Worm (Caenorhabditis elegans): ENCODE data around the gene srg-15.

Gene srg-15

ce11 chrII:8748638-8749037 lies 38.4 kb upstream of the srg-15 start:
- TF ChIP-seq hnd-1 (tag; optimal IDR thresholded peaks at IDR 0.05), result no peak
- TF ChIP-seq tbx-11 (GFP tag; IDR thresholded peaks at IDR 0.05), result no peak
- TF ChIP-seq flt-1 (GFP tag; IDR thresholded peaks at IDR 0.05), result no peak
- TF ChIP-seq scrt-1 (GFP tag; IDR thresholded peaks at IDR 0.05), result no peak
- no peak for TF ChIP-seq hmg-4 (GFP tag; optimal IDR thresholded peaks at IDR 0.05)
- no peak for TF ChIP-seq B0310.2 (tag; optimal IDR thresholded peaks at IDR 0.05)
- TF ChIP-seq pes-1 (GFP tag; IDR thresholded peaks at IDR 0.05), result no peak
- TF ChIP-seq F13C5.2 (tag; optimal IDR thresholded peaks at IDR 0.05), result no peak
- no peak for TF ChIP-seq ets-7 (tag; optimal IDR thresholded peaks at IDR 0.05)
- TF ChIP-seq ama-1 (optimal IDR thresholded peaks at IDR 0.05), result no peak
- no peak for TF ChIP-seq hmbx-1 (tag; optimal IDR thresholded peaks at IDR 0.05)
- no peak for TF ChIP-seq aly-1 (tag; optimal IDR thresholded peaks at IDR 0.05)
- TF ChIP-seq tbx-37 (GFP tag; conservative IDR thresholded peaks at IDR 0.05), result no peak

ce11 chrII:8747939-8748352 lies 37.7 kb upstream of the srg-15 start:
- peak; percentile 11 for TF ChIP-seq F13C5.2 (tag; optimal IDR thresholded peaks at IDR 0.05)
- peak; percentile 73 for TF ChIP-seq hmg-4 (GFP tag; optimal IDR thresholded peaks at IDR 0.05)
- peak; percentile 54; the same call in 1 of the 2 replicates for TF ChIP-seq scrt-1 (GFP tag; IDR thresholded peaks at IDR 0.05)
- TF ChIP-seq pes-1 (GFP tag; IDR thresholded peaks at IDR 0.05), result no peak

- TF ChIP-seq tbx-11 (GFP tag; IDR thresholded peaks at IDR 0.05) (0 out of 2 replicates have a peak, but pooled peaks have one; percentile 54), pes-1 (GFP tag; IDR thresholded peaks at IDR 0.05) (no peak), sea-1 (GFP tag; conservative IDR thresholded peaks at IDR 0.05) (0 out of 2 replicates have a peak, but pooled peaks have one; percentile 21), ama-1 (optimal IDR thresholded peaks at IDR 0.05) (no peak), tbx-37 (GFP tag; conservative IDR thresholded peaks at IDR 0.05) (no peak), scrt-1 (GFP tag; IDR thresholded peaks at IDR 0.05) (no peak), ceh-36 (tag; optimal IDR thresholded peaks at IDR 0.05) (no peak), B0310.2 (tag; optimal IDR thresholded peaks at IDR 0.05) (no peak), tra-4 (tag; optimal IDR thresholded peaks at IDR 0.05) (no peak), ets-7 (tag; optimal IDR thresholded peaks at IDR 0.05) (no peak), F13C5.2 (tag; optimal IDR thresholded peaks at IDR 0.05) (no peak), flt-1 (GFP tag; IDR thresholded peaks at IDR 0.05) (no peak), hmg-4 (GFP tag; optimal IDR thresholded peaks at IDR 0.05) (no peak), ceh-13 (GFP tag; optimal IDR thresholded peaks at IDR 0.05) (no peak)
Observed at ce11 chrII:8747246-8747938, 37.2 kb upstream of the srg-15 start.

- TF ChIP-seq ceh-13 (GFP tag; optimal IDR thresholded peaks at IDR 0.05), result no peak
- TF ChIP-seq B0310.2 (tag; optimal IDR thresholded peaks at IDR 0.05), result no peak
- no peak for TF ChIP-seq sea-1 (GFP tag; conservative IDR thresholded peaks at IDR 0.05)
- no peak for TF ChIP-seq scrt-1 (GFP tag; IDR thresholded peaks at IDR 0.05)
- TF ChIP-seq tbx-11 (GFP tag; IDR thresholded peaks at IDR 0.05), result no peak
- no peak for TF ChIP-seq ceh-36 (tag; optimal IDR thresholded peaks at IDR 0.05)
- no peak for TF ChIP-seq ama-1 (optimal IDR thresholded peaks at IDR 0.05)
- TF ChIP-seq ets-7 (tag; optimal IDR thresholded peaks at IDR 0.05), result no peak
- TF ChIP-seq F13C5.2 (tag; optimal IDR thresholded peaks at IDR 0.05), result no peak
- TF ChIP-seq flt-1 (GFP tag; IDR thresholded peaks at IDR 0.05), result no peak
- no peak for TF ChIP-seq hnd-1 (tag; optimal IDR thresholded peaks at IDR 0.05)
- no peak for TF ChIP-seq tra-4 (tag; optimal IDR thresholded peaks at IDR 0.05)
- TF ChIP-seq pes-1 (GFP tag; IDR thresholded peaks at IDR 0.05), result no peak
- TF ChIP-seq aly-1 (tag; optimal IDR thresholded peaks at IDR 0.05), result no peak
- TF ChIP-seq hmbx-1 (tag; optimal IDR thresholded peaks at IDR 0.05), result no peak
Observed at ce11 chrII:8746298-8746775, 36.1 kb upstream of the srg-15 start.

- no peak for TF ChIP-seq F13C5.2 (tag; optimal IDR thresholded peaks at IDR 0.05)
- no peak for TF ChIP-seq tbx-11 (GFP tag; IDR thresholded peaks at IDR 0.05)
- TF ChIP-seq pes-1 (GFP tag; IDR thresholded peaks at IDR 0.05), result no peak
- TF ChIP-seq aly-1 (tag; optimal IDR thresholded peaks at IDR 0.05), result no peak
- no peak for TF ChIP-seq ets-7 (tag; optimal IDR thresholded peaks at IDR 0.05)
- TF ChIP-seq ama-1 (optimal IDR thresholded peaks at IDR 0.05), result no peak
- no peak for TF ChIP-seq tbx-37 (GFP tag; conservative IDR thresholded peaks at IDR 0.05)
- no peak for TF ChIP-seq hmbx-1 (tag; optimal IDR thresholded peaks at IDR 0.05)
- TF ChIP-seq tra-4 (tag; optimal IDR thresholded peaks at IDR 0.05), result no peak
- TF ChIP-seq flt-1 (GFP tag; IDR thresholded peaks at IDR 0.05), result no peak
- TF ChIP-seq sea-1 (GFP tag; conservative IDR thresholded peaks at IDR 0.05), result no peak
- no peak for TF ChIP-seq hnd-1 (tag; optimal IDR thresholded peaks at IDR 0.05)
- TF ChIP-seq ceh-36 (tag; optimal IDR thresholded peaks at IDR 0.05), result no peak
- no peak for TF ChIP-seq B0310.2 (tag; optimal IDR thresholded peaks at IDR 0.05)
Observed at ce11 chrII:8745449-8746297, 35.5 kb upstream of the srg-15 start.

- TF ChIP-seq flt-1 (GFP tag; IDR thresholded peaks at IDR 0.05), result no peak
Observed at ce11 chrII:8744555-8745448, 34.6 kb upstream of the srg-15 start.
